Worm (Caenorhabditis elegans) whole organism, mixed stage, embryonic: ENCODE measurements around the gene F53H8.3.

ENCODE experiments used
- ces-1 ChIP-seq: fragments of 150-350 bp; optimal IDR thresholded peaks from 2 replicates; lab custom pipeline; 2014; ENCODE audit warnings: missing biosample characterization, missing genetic modification reagents, missing genetic modification characterization
- nhr-12 ChIP-seq: fragments of 150-350 bp; optimal IDR thresholded peaks from 2 replicates; lab custom pipeline; 2014; ENCODE audit warnings: missing biosample characterization, missing genetic modification characterization
- nhr-2 ChIP-seq: fragments of 150-350 bp; optimal IDR thresholded peaks from 2 replicates; lab custom pipeline; 2014; ENCODE audit warnings: missing biosample characterization, missing genetic modification characterization

ce11 chrX:949466-949865, 11.1 kb downstream of the F53H8.3 start:
- TF ChIP-seq nhr-12 (tag; lab: Kevin White, UChicago) (no peak), nhr-2 (tag; lab: Kevin White, UChicago) (peak; percentile 69), ces-1 (GFP tag; lab: Kevin White, UChicago) (peak; percentile 96)
